Fruit fly (Drosophila melanogaster) whole organism, prepupa: ENCODE measurements around the gene CG42729.
A peak's percentile ranks its signal among the peaks of the same experiment; 100 is the strongest.

ENCODE experiments used
- CG10631 ChIP-seq: fragments of 200-800 bp; sonication (Bioruptor generic); optimal IDR thresholded peaks from 2 replicates; lab custom pipeline; 2016; ENCODE audit warnings: missing biosample characterization, missing genetic modification characterization
- CG10669 ChIP-seq: fragments of 200-800 bp; sonication (Bioruptor generic); optimal IDR thresholded peaks from 3 replicates; lab custom pipeline; 2018; ENCODE audit warnings: missing biosample characterization, mild to moderate bottlenecking, missing genetic modification characterization, moderate library complexity
- CG11762 ChIP-seq: fragments of 200-800 bp; sonication (Bioruptor generic); optimal IDR thresholded peaks from 3 replicates; lab custom pipeline; 2016; ENCODE audit warnings: missing biosample characterization, missing genetic modification characterization; ENCODE audit not compliant: insufficient read depth
- CG16779 ChIP-seq: fragments of 200-800 bp; sonication (Bioruptor generic); optimal IDR thresholded peaks from 3 replicates; lab custom pipeline; 2017; ENCODE audit warnings: missing biosample characterization, mild to moderate bottlenecking, missing genetic modification characterization
- CG3032 ChIP-seq: fragments of 200-800 bp; optimal IDR thresholded peaks from 2 replicates; lab custom pipeline; 2019; ENCODE audit warnings: missing biosample characterization, mild to moderate bottlenecking, missing genetic modification characterization, moderate library complexity
- CG31627 ChIP-seq: fragments of 200-800 bp; sonication (Bioruptor generic); optimal IDR thresholded peaks from 3 replicates; lab custom pipeline; 2016; ENCODE audit warnings: missing biosample characterization, missing genetic modification characterization
- CG3919 ChIP-seq: fragments of 200-800 bp; sonication (Bioruptor generic); optimal IDR thresholded peaks from 3 replicates; lab custom pipeline; 2016; ENCODE audit warnings: missing biosample characterization, missing genetic modification characterization
- CG6163 ChIP-seq: fragments of 200-800 bp; sonication (Bioruptor generic); IDR thresholded peaks from 3 replicates; pipeline ENCODE4 v1.3.6; 2022; ENCODE audit warnings: missing biosample characterization, missing genetic modification characterization
- CG6276 ChIP-seq: fragments of 200-800 bp; sonication (Bioruptor generic); optimal IDR thresholded peaks from 2 replicates; lab custom pipeline; 2017; ENCODE audit warnings: missing biosample characterization, mild to moderate bottlenecking, missing genetic modification characterization
- CG6792 ChIP-seq: fragments of 200-800 bp; sonication (Bioruptor generic); optimal IDR thresholded peaks from 3 replicates; lab custom pipeline; 2016; ENCODE audit warnings: missing biosample characterization, missing genetic modification characterization
- CG6854 ChIP-seq: fragments of 200-800 bp; sonication (Bioruptor generic); optimal IDR thresholded peaks from 2 replicates; lab custom pipeline; 2017; ENCODE audit warnings: missing biosample characterization, mild to moderate bottlenecking, missing genetic modification characterization
- CG7368 ChIP-seq: fragments of 200-800 bp; sonication (Bioruptor generic); optimal IDR thresholded peaks from 3 replicates; lab custom pipeline; 2016; ENCODE audit warnings: missing biosample characterization, missing genetic modification characterization
- CG8319 ChIP-seq: fragments of 200-800 bp; sonication (Bioruptor generic); optimal IDR thresholded peaks from 3 replicates; lab custom pipeline; 2016; ENCODE audit warnings: missing biosample characterization, missing genetic modification characterization
- CG8632 ChIP-seq: fragments of 200-800 bp; sonication (Bioruptor generic); optimal IDR thresholded peaks from 3 replicates; lab custom pipeline; 2016; ENCODE audit warnings: missing biosample characterization, missing genetic modification characterization
- CG9139 ChIP-seq: fragments of 200-800 bp; sonication (Bioruptor generic); optimal IDR thresholded peaks from 3 replicates; lab custom pipeline; 2017; ENCODE audit warnings: missing biosample characterization, mild to moderate bottlenecking, missing genetic modification characterization
- Eip75B ChIP-seq: fragments of 200-800 bp; sonication (Bioruptor generic); optimal IDR thresholded peaks from 3 replicates; lab custom pipeline; 2016; ENCODE audit warnings: missing biosample characterization, missing genetic modification characterization
- Eip78C ChIP-seq: fragments of 200-800 bp; sonication (Bioruptor generic); peaks from one replicate; lab custom pipeline; 2016; ENCODE audit warnings: missing biosample characterization, missing genetic modification characterization
- Eip93F ChIP-seq: fragments of 200-800 bp; sonication (Bioruptor generic); optimal IDR thresholded peaks from 2 replicates; lab custom pipeline; 2016; ENCODE audit warnings: missing biosample characterization, mild to moderate bottlenecking, missing genetic modification characterization
- Gug ChIP-seq: fragments of 200-800 bp; sonication (Bioruptor generic); IDR thresholded peaks from 2 replicates; pipeline ENCODE4 v1.3.6; 2022; ENCODE audit warnings: missing biosample characterization, missing genetic modification characterization
- Hr4 ChIP-seq: fragments of 200-800 bp; sonication (Bioruptor generic); optimal IDR thresholded peaks from 3 replicates; lab custom pipeline; 2016; ENCODE audit warnings: missing biosample characterization, missing genetic modification characterization
- Lpt ChIP-seq: fragments of 200-800 bp; sonication (Bioruptor generic); optimal IDR thresholded peaks from 3 replicates; lab custom pipeline; 2016; ENCODE audit warnings: missing biosample characterization, missing genetic modification characterization
- OdsH ChIP-seq: fragments of 200-800 bp; sonication (Bioruptor generic); optimal IDR thresholded peaks from 3 replicates; lab custom pipeline; 2016; ENCODE audit warnings: missing biosample characterization, missing genetic modification characterization
- Smox ChIP-seq: fragments of 200-800 bp; sonication (Bioruptor generic); optimal IDR thresholded peaks from 3 replicates; lab custom pipeline; 2016; ENCODE audit warnings: missing biosample characterization, missing genetic modification characterization
- Sox15 ChIP-seq: fragments of 200-800 bp; sonication (Bioruptor generic); optimal IDR thresholded peaks from 3 replicates; lab custom pipeline; 2016; ENCODE audit warnings: missing biosample characterization, missing genetic modification characterization
- achi ChIP-seq: fragments of 200-800 bp; sonication (Bioruptor generic); optimal IDR thresholded peaks from 3 replicates; lab custom pipeline; 2016; ENCODE audit warnings: missing biosample characterization, missing genetic modification characterization
- dac ChIP-seq: fragments of 200-800 bp; sonication (Bioruptor generic); optimal IDR thresholded peaks from 2 replicates; lab custom pipeline; 2017; ENCODE audit warnings: missing biosample characterization, mild to moderate bottlenecking, missing genetic modification characterization
- eg ChIP-seq: fragments of 200-800 bp; sonication (Bioruptor generic); IDR thresholded peaks from 3 replicates; pipeline ENCODE4 v1.3.6; 2022; ENCODE audit warnings: missing biosample characterization, missing genetic modification characterization
- esn ChIP-seq: fragments of 200-800 bp; sonication (Bioruptor generic); optimal IDR thresholded peaks from 2 replicates; lab custom pipeline; 2016; ENCODE audit warnings: missing biosample characterization, mild to moderate bottlenecking, missing genetic modification characterization, moderate library complexity
- fd59A ChIP-seq: fragments of 200-800 bp; sonication (Bioruptor generic); optimal IDR thresholded peaks from 2 replicates; lab custom pipeline; 2017; ENCODE audit warnings: missing biosample characterization, mild to moderate bottlenecking, missing genetic modification characterization, missing genetic modification reagents
- fd85E ChIP-seq: fragments of 200-800 bp; sonication (Bioruptor generic); optimal IDR thresholded peaks from 3 replicates; lab custom pipeline; 2016; ENCODE audit warnings: missing biosample characterization, missing genetic modification characterization
- fkh ChIP-seq: fragments of 200-800 bp; sonication (Bioruptor generic); optimal IDR thresholded peaks from 3 replicates; lab custom pipeline; 2017; ENCODE audit warnings: missing biosample characterization, mild to moderate bottlenecking, missing genetic modification characterization, moderate library complexity
- pdm3 ChIP-seq: fragments of 200-800 bp; sonication (Bioruptor generic); optimal IDR thresholded peaks from 3 replicates; lab custom pipeline; 2016; ENCODE audit warnings: missing biosample characterization, missing genetic modification characterization
- spab ChIP-seq: fragments of 200-800 bp; sonication (Bioruptor generic); optimal IDR thresholded peaks from 2 replicates; lab custom pipeline; 2017; ENCODE audit warnings: missing biosample characterization, mild to moderate bottlenecking, missing genetic modification characterization, missing genetic modification reagents
- svp ChIP-seq: fragments of 200-800 bp; sonication (Bioruptor generic); peaks from one replicate; lab custom pipeline; 2016; ENCODE audit warnings: missing biosample characterization, missing genetic modification characterization
- vri ChIP-seq: fragments of 200-800 bp; sonication (Bioruptor generic); optimal IDR thresholded peaks from 3 replicates; lab custom pipeline; 2016; ENCODE audit warnings: missing biosample characterization, mild to moderate bottlenecking, missing genetic modification characterization

CG42729 gene

dm6 chr3L:15496274-15496673 is 31.0 kb downstream of the CG42729 start, which contains the start of gene CG13455:
Gene CG13455 (plus strand): TSS chr3L:15496574.
- no peak for TF ChIP-seq Sox15 (GFP tag; lab: Kevin White, UChicago)
- TF ChIP-seq CG8632: no peak
- TF ChIP-seq Smox (GFP tag; lab: Kevin White, UChicago): no peak
- no peak for TF ChIP-seq Gug
- TF ChIP-seq eg (GFP tag; lab: Robert Waterston, UW): no peak
- TF ChIP-seq dac (GFP tag; lab: Kevin White, UChicago): no peak
- no peak for TF ChIP-seq CG10631 (GFP tag; lab: Kevin White, UChicago)
- no peak for TF ChIP-seq pdm3 (GFP tag; lab: Kevin White, UChicago)
- no peak for TF ChIP-seq Eip75B (GFP tag; lab: Kevin White, UChicago)
- TF ChIP-seq vri: no peak
- TF ChIP-seq svp: no peak
- TF ChIP-seq CG10669 (GFP tag; lab: Kevin White, UChicago): no peak
- no peak for TF ChIP-seq OdsH (GFP tag; lab: Kevin White, UChicago)
- no peak for TF ChIP-seq Eip93F (GFP tag; lab: Kevin White, UChicago)
- no peak for TF ChIP-seq Hr4 (GFP tag; lab: Kevin White, UChicago)
- TF ChIP-seq esn (GFP tag; lab: Kevin White, UChicago): no peak
- TF ChIP-seq spab (GFP tag; lab: Kevin White, UChicago): no peak

dm6 chr3L:15495449-15495848 is 31.9 kb downstream of the CG42729 start, which contains the start of gene CG12355:
Gene CG12355 (minus strand): TSS chr3L:15495549.
- TF ChIP-seq CG7368 (GFP tag; lab: Kevin White, UChicago): no peak
- TF ChIP-seq CG3032 (tag; lab: Kevin White, UChicago): no peak
- no peak for TF ChIP-seq CG6854
- no peak for TF ChIP-seq eg (GFP tag; lab: Robert Waterston, UW)
- TF ChIP-seq Lpt (GFP tag; lab: Kevin White, UChicago): no peak
- no peak for TF ChIP-seq CG6792 (GFP tag; lab: Kevin White, UChicago)
- no peak for TF ChIP-seq Eip78C (GFP tag; lab: Kevin White, UChicago)
- TF ChIP-seq CG6276 (GFP tag; lab: Kevin White, UChicago): no peak
- no peak for TF ChIP-seq CG3919 (GFP tag; lab: Kevin White, UChicago)
- TF ChIP-seq dac (GFP tag; lab: Kevin White, UChicago): no peak
- TF ChIP-seq CG31627 (GFP tag; lab: Kevin White, UChicago): no peak
- no peak for TF ChIP-seq pdm3 (GFP tag; lab: Kevin White, UChicago)
- TF ChIP-seq CG9139: no peak
- TF ChIP-seq CG16779 (tag; lab: Kevin White, UChicago): no peak
- TF ChIP-seq esn (GFP tag; lab: Kevin White, UChicago): no peak
- no peak for TF ChIP-seq CG8319 (GFP tag; lab: Kevin White, UChicago)
- TF ChIP-seq achi (GFP tag; lab: Kevin White, UChicago): no peak
- no peak for TF ChIP-seq CG11762 (GFP tag; lab: Kevin White, UChicago)
- TF ChIP-seq CG6163 (GFP tag; lab: Robert Waterston, UW): no peak
- TF ChIP-seq fd85E (GFP tag; lab: Kevin White, UChicago): no peak
- TF ChIP-seq, all 60 proteins: peak for 0

- TF ChIP-seq CG16779 (tag; lab: Kevin White, UChicago) (no peak), fkh (GFP tag; lab: Kevin White, UChicago) (peak; percentile 6), Eip78C (GFP tag; lab: Kevin White, UChicago) (peak; percentile 25), Eip75B (GFP tag; lab: Kevin White, UChicago) (no peak), vri (peak; percentile 13), CG7368 (GFP tag; lab: Kevin White, UChicago) (no peak), fd59A (GFP tag; lab: Kevin White, UChicago) (no peak), CG31627 (GFP tag; lab: Kevin White, UChicago) (no peak)
These were observed 32.6 kb downstream of the CG42729 start for dm6 chr3L:15494599-15495271.
